Fruit fly (Drosophila melanogaster): ENCODE data around the gene Pkd2.

- no peak for TF ChIP-seq ss (GFP tag; optimal IDR thresholded peaks at IDR 0.05)
- TF ChIP-seq Ets21C (GFP tag; optimal IDR thresholded peaks at IDR 0.05) = no peak
- TF ChIP-seq CG8319 (GFP tag; optimal IDR thresholded peaks at IDR 0.05) = no peak
- no peak for TF ChIP-seq vri (GFP tag; optimal IDR thresholded peaks at IDR 0.05)
- no peak for TF ChIP-seq Hr39 (GFP tag; optimal IDR thresholded peaks at IDR 0.05)
- TF ChIP-seq Blimp-1 (GFP tag; optimal IDR thresholded peaks at IDR 0.05) = no peak
- TF ChIP-seq fd85E (GFP tag; optimal IDR thresholded peaks at IDR 0.05) = no peak
- no peak for TF ChIP-seq acj6 (GFP tag; optimal IDR thresholded peaks at IDR 0.05)
- no peak for TF ChIP-seq OdsH (GFP tag; optimal IDR thresholded peaks at IDR 0.05)
- no peak for TF ChIP-seq CG6163 (GFP tag; IDR thresholded peaks at IDR 0.05)
- TF ChIP-seq CG3032 (tag; optimal IDR thresholded peaks at IDR 0.05) = no peak
- no peak for TF ChIP-seq esn (GFP tag; optimal IDR thresholded peaks at IDR 0.05)
- no peak for TF ChIP-seq salr (GFP tag; optimal IDR thresholded peaks at IDR 0.05)
Measured at dm6 chr2L:12397974-12398373, at the start of gene Pkd2.
